Fruit fly (Drosophila melanogaster) whole organism, embryonic: ENCODE data around the gene CG14229.

Experiments
- ATbp ChIP-seq: fragments of 200-800 bp; sonication (Bioruptor generic); optimal IDR thresholded peaks from 2 replicates; lab custom pipeline; 2017; ENCODE audit warnings: missing biosample characterization, mild to moderate bottlenecking, missing genetic modification characterization, missing genetic modification reagents
- Abd-B ChIP-seq: fragments of 200-800 bp; sonication (Bioruptor generic); optimal IDR thresholded peaks from 2 replicates; lab custom pipeline; 2018; ENCODE audit warnings: missing biosample characterization, mild to moderate bottlenecking, missing genetic modification characterization, moderate library complexity
- Atf-2 ChIP-seq: fragments of 200-800 bp; sonication (Bioruptor generic); optimal IDR thresholded peaks from 2 replicates; lab custom pipeline; 2016; ENCODE audit warnings: missing biosample characterization, missing genetic modification characterization
- Atf3 ChIP-seq: fragments of 200-800 bp; sonication (Bioruptor generic); optimal IDR thresholded peaks from 3 replicates; lab custom pipeline; 2016; ENCODE audit warnings: missing biosample characterization, missing genetic modification characterization
- CG10979 ChIP-seq: fragments of 200-800 bp; sonication (Bioruptor generic); optimal IDR thresholded peaks from 2 replicates; lab custom pipeline; 2018; ENCODE audit warnings: missing biosample characterization, mild to moderate bottlenecking, missing genetic modification characterization, moderate library complexity
- CG11247 ChIP-seq: fragments of 200-800 bp; sonication (Bioruptor generic); IDR thresholded peaks from 2 replicates; pipeline ENCODE4 v1.3.6; 2022; ENCODE audit warnings: missing biosample characterization, missing genetic modification characterization
- CG13123 ChIP-seq: fragments of 200-800 bp; sonication (Bioruptor generic); optimal IDR thresholded peaks from 2 replicates; lab custom pipeline; 2016; ENCODE audit warnings: missing biosample characterization, missing genetic modification characterization
- CG13775 ChIP-seq: fragments of 200-800 bp; sonication (Bioruptor generic); optimal IDR thresholded peaks from 3 replicates; lab custom pipeline; 2017; ENCODE audit warnings: missing biosample characterization, mild to moderate bottlenecking, missing genetic modification characterization
- CG15011 ChIP-seq: fragments of 200-800 bp; sonication (Bioruptor generic); optimal IDR thresholded peaks from 3 replicates; lab custom pipeline; 2018; ENCODE audit warnings: missing biosample characterization, mild to moderate bottlenecking, missing genetic modification characterization
- CG16813 ChIP-seq: fragments of 200-800 bp; sonication (Bioruptor generic); IDR thresholded peaks from 3 replicates; pipeline ENCODE4 v1.3.6; 2022; ENCODE audit warnings: missing biosample characterization, missing genetic modification characterization; ENCODE audit not compliant: partially characterized antibody
- CG17612 ChIP-seq: fragments of 200-800 bp; sonication (Bioruptor generic); IDR thresholded peaks from 2 replicates; pipeline ENCODE4 v1.3.6; 2022; ENCODE audit warnings: missing biosample characterization, missing genetic modification characterization
- CG17802 ChIP-seq: fragments of 200-800 bp; sonication (Bioruptor generic); optimal IDR thresholded peaks from 2 replicates; lab custom pipeline; 2018; ENCODE audit warnings: missing biosample characterization, mild to moderate bottlenecking, missing genetic modification characterization, moderate library complexity
- CG1792 ChIP-seq: fragments of 200-800 bp; sonication (Bioruptor generic); optimal IDR thresholded peaks from 2 replicates; lab custom pipeline; 2016; ENCODE audit warnings: missing biosample characterization, missing genetic modification characterization
- CG18476 ChIP-seq: fragments of 200-800 bp; sonication (Bioruptor generic); optimal IDR thresholded peaks from 2 replicates; lab custom pipeline; 2016; ENCODE audit warnings: missing biosample characterization, mild to moderate bottlenecking, missing genetic modification characterization
- CG2712 ChIP-seq: fragments of 200-800 bp; optimal IDR thresholded peaks from 3 replicates; lab custom pipeline; 2019; ENCODE audit warnings: missing biosample characterization, mild to moderate bottlenecking, missing genetic modification characterization, moderate library complexity
- CG3163 ChIP-seq: fragments of 200-800 bp; sonication (Bioruptor generic); optimal IDR thresholded peaks from 3 replicates; lab custom pipeline; 2016; ENCODE audit warnings: missing biosample characterization, missing genetic modification characterization
- CG32767 ChIP-seq: fragments of 200-800 bp; sonication (Bioruptor generic); IDR thresholded peaks from 2 replicates; pipeline ENCODE4 v1.3.6; 2022; ENCODE audit warnings: missing biosample characterization, missing genetic modification characterization
- CG34422 ChIP-seq: fragments of 200-800 bp; sonication (Bioruptor generic); IDR thresholded peaks from 3 replicates; pipeline ENCODE4 v1.3.6; 2022; ENCODE audit warnings: missing biosample characterization, missing genetic modification characterization
- CG6272 ChIP-seq: fragments of 200-800 bp; sonication (Bioruptor generic); IDR thresholded peaks from 2 replicates; pipeline ENCODE4 v1.3.6; 2022; ENCODE audit warnings: missing biosample characterization, missing genetic modification characterization
- CG6654 ChIP-seq: fragments of 200-800 bp; sonication (Bioruptor generic); optimal IDR thresholded peaks from 2 replicates; lab custom pipeline; 2017; ENCODE audit warnings: missing biosample characterization, mild to moderate bottlenecking, missing genetic modification characterization
- CG8478 ChIP-seq: fragments of >200 bp; optimal IDR thresholded peaks from 2 replicates; lab custom pipeline; 2018
- Dek ChIP-seq: fragments of 200-800 bp; sonication (Bioruptor generic); optimal IDR thresholded peaks from 3 replicates; lab custom pipeline; 2019; ENCODE audit warnings: missing biosample characterization, mild to moderate bottlenecking, missing genetic modification characterization, moderate library complexity
- Drgx ChIP-seq: fragments of 200-800 bp; sonication (Bioruptor generic); IDR thresholded peaks from 2 replicates; pipeline ENCODE4 v1.3.6; 2022; ENCODE audit warnings: missing biosample characterization, missing genetic modification characterization
- Fer3 ChIP-seq: fragments of 200-800 bp; sonication (Bioruptor generic); optimal IDR thresholded peaks from 2 replicates; lab custom pipeline; 2018; ENCODE audit warnings: missing biosample characterization, mild to moderate bottlenecking, missing genetic modification characterization, moderate library complexity
- Meics ChIP-seq: fragments of 200-800 bp; sonication (Bioruptor generic); optimal IDR thresholded peaks from 2 replicates; lab custom pipeline; 2017; ENCODE audit warnings: missing biosample characterization, mild to moderate bottlenecking, missing genetic modification characterization
- Mes4 ChIP-seq: fragments of 200-800 bp; sonication (Bioruptor generic); optimal IDR thresholded peaks from 2 replicates; lab custom pipeline; 2016; ENCODE audit warnings: missing biosample characterization, missing genetic modification characterization
- Oaz ChIP-seq: fragments of 200-800 bp; sonication (Bioruptor generic); IDR thresholded peaks from 2 replicates; pipeline ENCODE4 v1.3.6; 2022; ENCODE audit warnings: missing biosample characterization, missing genetic modification characterization
- Sry-δ ChIP-seq: fragments of 200-800 bp; sonication (Bioruptor generic); optimal IDR thresholded peaks from 2 replicates; lab custom pipeline; 2016; ENCODE audit warnings: missing biosample characterization, missing genetic modification characterization
- Taf1 ChIP-seq: fragments of 200-800 bp; sonication (Bioruptor generic); IDR thresholded peaks from 2 replicates; pipeline ENCODE4 v1.3.6; 2022; ENCODE audit warnings: missing biosample characterization, missing genetic modification characterization
- Vsx1 ChIP-seq: fragments of 200-800 bp; sonication (Bioruptor generic); optimal IDR thresholded peaks from 2 replicates; lab custom pipeline; 2017; ENCODE audit warnings: missing biosample characterization, mild to moderate bottlenecking, missing genetic modification characterization, missing genetic modification reagents
- ara ChIP-seq: fragments of 200-800 bp; sonication (Bioruptor generic); IDR thresholded peaks from 2 replicates; pipeline ENCODE4 v1.3.6; 2022; ENCODE audit warnings: missing biosample characterization, missing genetic modification characterization
- ash1 ChIP-seq: fragments of 200-800 bp; sonication (Bioruptor generic); optimal IDR thresholded peaks from 2 replicates; lab custom pipeline; 2018; ENCODE audit warnings: missing biosample characterization, mild to moderate bottlenecking, missing genetic modification characterization
- cad ChIP-seq: fragments of >200 bp; optimal IDR thresholded peaks from 2 replicates; lab custom pipeline; 2017; ENCODE audit warnings: missing biosample characterization, missing genetic modification characterization
- ci ChIP-seq: fragments of 200-800 bp; sonication (Bioruptor generic); IDR thresholded peaks from 3 replicates; pipeline ENCODE4 v1.3.6; 2022; ENCODE audit warnings: missing biosample characterization, missing genetic modification characterization
- dan ChIP-seq: fragments of 200-800 bp; sonication (Bioruptor generic); IDR thresholded peaks from 2 replicates; pipeline ENCODE4 v1.3.6; 2022; ENCODE audit warnings: missing biosample characterization, missing genetic modification characterization
- disco-r ChIP-seq: fragments of 200-800 bp; sonication (Bioruptor generic); optimal IDR thresholded peaks from 2 replicates; lab custom pipeline; 2016; ENCODE audit warnings: missing biosample characterization, missing genetic modification characterization
- dm ChIP-seq: fragments of 200-800 bp; sonication (Bioruptor generic); optimal IDR thresholded peaks from 3 replicates; lab custom pipeline; 2016; ENCODE audit warnings: missing biosample characterization, missing genetic modification characterization
- dysf ChIP-seq: fragments of 200-800 bp; sonication (Bioruptor generic); IDR thresholded peaks from 3 replicates; pipeline ENCODE4 v1.3.6; 2022; ENCODE audit warnings: missing biosample characterization, missing genetic modification characterization
- eve ChIP-seq, 2 experiments: fragments of >200 bp; optimal IDR thresholded peaks; 2 replicates each; lab custom pipeline; 2017; ENCODE audit warnings: missing biosample characterization in 2 of 2, missing genetic modification characterization in 2 of 2
- h ChIP-seq: fragments of >200 bp; optimal IDR thresholded peaks from 2 replicates; lab custom pipeline; 2017
- ken ChIP-seq: fragments of 200-800 bp; sonication (Bioruptor generic); IDR thresholded peaks from 3 replicates; pipeline ENCODE4 v1.3.6; 2022; ENCODE audit warnings: missing biosample characterization, missing genetic modification characterization
- mld ChIP-seq: fragments of 200-800 bp; sonication (Bioruptor generic); IDR thresholded peaks from 3 replicates; pipeline ENCODE4 v1.3.6; 2022; ENCODE audit warnings: missing biosample characterization, missing genetic modification characterization; ENCODE audit not compliant: partially characterized antibody
- oc ChIP-seq: fragments of 200-800 bp; sonication (Bioruptor generic); optimal IDR thresholded peaks from 2 replicates; lab custom pipeline; 2018; ENCODE audit warnings: missing biosample characterization, mild to moderate bottlenecking, missing genetic modification characterization, moderate library complexity
- prd ChIP-seq, 3 experiments: fragments of >200 bp in 2 of 3; fragments of 200-800 bp in 1 of 3; sonication (Bioruptor generic) in 1 of 3; optimal IDR thresholded peaks in 2 of 3; IDR thresholded peaks in 1 of 3; 2 replicates in 2 of 3; 3 replicates in 1 of 3; pipeline versions ENCODE4 v1.3.6 to Lab custom; 2017 to 2022; ENCODE audit warnings: missing biosample characterization in 1 of 3, missing genetic modification characterization in 1 of 3
- pros ChIP-seq: fragments of 200-800 bp; sonication (Bioruptor generic); optimal IDR thresholded peaks from 3 replicates; lab custom pipeline; 2019; ENCODE audit warnings: missing biosample characterization, mild to moderate bottlenecking, missing genetic modification characterization, moderate library complexity
- ranshi ChIP-seq: fragments of 200-800 bp; sonication (Bioruptor generic); IDR thresholded peaks from 2 replicates; pipeline ENCODE4 v1.3.6; 2022; ENCODE audit warnings: missing biosample characterization, missing genetic modification characterization
- row ChIP-seq: fragments of 200-800 bp; sonication (Bioruptor generic); IDR thresholded peaks from 3 replicates; pipeline ENCODE4 v1.3.6; 2022; ENCODE audit warnings: missing biosample characterization, missing genetic modification characterization
- sens-2 ChIP-seq: fragments of 200-800 bp; sonication (Bioruptor generic); IDR thresholded peaks from 2 replicates; pipeline ENCODE4 v1.3.6; 2022; ENCODE audit warnings: missing biosample characterization, missing genetic modification characterization
- seq ChIP-seq: fragments of 200-800 bp; sonication (Bioruptor generic); IDR thresholded peaks from 2 replicates; pipeline ENCODE4 v1.3.6; 2022; ENCODE audit warnings: missing biosample characterization, missing genetic modification characterization
- so ChIP-seq: fragments of 200-800 bp; sonication (Bioruptor generic); IDR thresholded peaks from 3 replicates; pipeline ENCODE4 v1.3.6; 2022; ENCODE audit warnings: missing biosample characterization, missing genetic modification characterization
- vfl ChIP-seq: fragments of 200-800 bp; sonication (Bioruptor generic); optimal IDR thresholded peaks from 2 replicates; lab custom pipeline; 2016; ENCODE audit warnings: missing biosample characterization, missing genetic modification characterization

CG14229 gene

dm6 chrX:19666991-19667409 is 28.1 kb downstream of the CG14229 start, which contains the start of gene Zw (continued):
- no peak for TF ChIP-seq Abd-B (GFP tag; lab: Kevin White, UChicago)
- TF ChIP-seq CG11247 (GFP tag; lab: Robert Waterston, UW): peak; percentile 52
- TF ChIP-seq Sry-δ (GFP tag; lab: Kevin White, UChicago): no peak
- TF ChIP-seq CG17802 (tag; lab: Kevin White, UChicago): no peak
- no peak for TF ChIP-seq Vsx1
- peak; percentile 48 for TF ChIP-seq Fer3
- no peak for TF ChIP-seq Dek (tag; lab: Kevin White, UChicago)
- peak; percentile 19 for TF ChIP-seq Mes4
- TF ChIP-seq CG32767 (GFP tag; lab: Robert Waterston, UW): no peak
- peak; percentile 72; the same call in 2 of the 3 replicates for TF ChIP-seq CG34422
- TF ChIP-seq CG16813 (GFP tag; lab: Robert Waterston, UW): peak; percentile 70

- no peak for TF ChIP-seq mld (GFP tag; lab: Robert Waterston, UW)
- no peak for TF ChIP-seq pros (GFP tag; lab: Kevin White, UChicago)
- TF ChIP-seq ash1 (GFP tag; lab: Kevin White, UChicago): no peak
- no peak for TF ChIP-seq Atf3 (GFP tag; lab: Kevin White, UChicago)
- no peak for TF ChIP-seq dan
- TF ChIP-seq so (GFP tag; lab: Robert Waterston, UW): no peak
- TF ChIP-seq ci: peak; percentile 60
- TF ChIP-seq h (lab: Kevin White, UChicago): no peak
- no peak for TF ChIP-seq Atf-2
- no peak for TF ChIP-seq CG6654
- TF ChIP-seq CG15011 (GFP tag; lab: Kevin White, UChicago): no peak
- no peak for TF ChIP-seq dm (GFP tag; lab: Kevin White, UChicago)
- TF ChIP-seq ken: peak; percentile 30; the same call in 1 of the 3 replicates
- no peak for TF ChIP-seq Taf1 (GFP tag; lab: Robert Waterston, UW)
- TF ChIP-seq sens-2 (GFP tag; lab: Robert Waterston, UW): no peak
- TF ChIP-seq Oaz (GFP tag; lab: Robert Waterston, UW): no peak
- TF ChIP-seq dysf (GFP tag; lab: Robert Waterston, UW): peak; percentile 74
- no peak for TF ChIP-seq CG8478 (lab: Kevin White, UChicago)
- TF ChIP-seq Meics (GFP tag; lab: Kevin White, UChicago): peak; percentile 24
- TF ChIP-seq CG13775 (GFP tag; lab: Kevin White, UChicago): peak; percentile 18
- TF ChIP-seq vfl (GFP tag; lab: Kevin White, UChicago): no peak
- no peak for TF ChIP-seq CG13123 (GFP tag; lab: Kevin White, UChicago)
- TF ChIP-seq ara (GFP tag; lab: Robert Waterston, UW): 0 out of 2 replicates have a peak, but pooled peaks have one; percentile 29
- no peak for TF ChIP-seq disco-r (GFP tag; lab: Kevin White, UChicago)
- no peak for TF ChIP-seq CG10979 (tag; lab: Kevin White, UChicago)
- TF ChIP-seq CG6272 (GFP tag; lab: Robert Waterston, UW): peak; percentile 71
- TF ChIP-seq CG3163 (GFP tag; lab: Kevin White, UChicago): no peak
- no peak for TF ChIP-seq prd (optimal IDR thresholded peaks at IDR 0.05; lab: Kevin White, UChicago)
- TF ChIP-seq prd (GFP tag; IDR thresholded peaks at IDR 0.05; lab: Robert Waterston, UW): peak; percentile 78
- TF ChIP-seq ATbp: no peak
- TF ChIP-seq CG17802 (tag; lab: Kevin White, UChicago): no peak
- peak; percentile 46; the same call in 1 of the 2 replicates for TF ChIP-seq Drgx (GFP tag; lab: Robert Waterston, UW)
- TF ChIP-seq CG1792 (GFP tag; lab: Kevin White, UChicago): peak; percentile 8
- peak; percentile 13 for TF ChIP-seq Dek (tag; lab: Kevin White, UChicago)
- peak; percentile 63 for TF ChIP-seq ranshi (GFP tag; lab: Robert Waterston, UW)
- no peak for TF ChIP-seq CG17612 (GFP tag; lab: Robert Waterston, UW)
- TF ChIP-seq cad: no peak
- TF ChIP-seq CG18476 (GFP tag; lab: Kevin White, UChicago): no peak
- TF ChIP-seq oc (tag; lab: Kevin White, UChicago): no peak
- no peak for TF ChIP-seq eve (GFP tag; optimal IDR thresholded peaks at IDR 0.05; lab: Kevin White, UChicago)
- TF ChIP-seq row (GFP tag; lab: Robert Waterston, UW): peak; percentile 96
- TF ChIP-seq seq: no peak
- peak; percentile 12 for TF ChIP-seq CG2712 (tag; lab: Kevin White, UChicago)
These were observed 29.3 kb downstream of the CG14229 start for dm6 chrX:19665684-19666141.
